Fruit fly (Drosophila melanogaster): ENCODE measurements around the gene Acsf2.
A peak's percentile ranks its signal among the peaks of the same experiment; 100 is the strongest.

Gene Acsf2

DNA sequence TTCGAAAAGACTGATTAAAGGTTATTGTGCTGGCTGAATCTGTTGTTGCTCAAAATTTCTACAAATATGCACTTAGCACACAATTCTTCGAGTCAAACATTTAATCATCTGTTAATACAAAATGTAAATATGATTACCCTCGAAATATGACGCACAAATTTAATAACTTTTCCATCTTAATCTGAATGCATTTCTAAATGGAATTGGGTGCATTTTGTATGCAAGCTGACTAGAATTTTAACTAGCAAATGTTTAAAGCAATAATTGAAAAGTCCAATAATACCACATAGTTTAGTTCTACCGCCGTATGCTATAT lies 3.4 kb downstream of the Acsf2 start (continued):
- no peak for TF ChIP-seq CG11456 (GFP tag; IDR thresholded peaks at IDR 0.05)
- no peak for TF ChIP-seq CG8765 (GFP tag; IDR thresholded peaks at IDR 0.05)
- TF ChIP-seq schlank (tag; optimal IDR thresholded peaks at IDR 0.05): no peak
- no peak for TF ChIP-seq trh (GFP tag; optimal IDR thresholded peaks at IDR 0.05)
- TF ChIP-seq CG15601 (tag; optimal IDR thresholded peaks at IDR 0.05): peak; percentile 39
- TF ChIP-seq Kr (GFP tag; optimal IDR thresholded peaks at IDR 0.05): no peak
- TF ChIP-seq aop (GFP tag; IDR thresholded peaks at IDR 0.05): no peak
- no peak for TF ChIP-seq CG14667 (GFP tag; IDR thresholded peaks at IDR 0.05)
- TF ChIP-seq sqz (GFP tag; optimal IDR thresholded peaks at IDR 0.05): no peak
- TF ChIP-seq ro (GFP tag; IDR thresholded peaks at IDR 0.05): no peak
- no peak for TF ChIP-seq danr (GFP tag; IDR thresholded peaks at IDR 0.05)
- no peak for TF ChIP-seq cas (GFP tag; IDR thresholded peaks at IDR 0.05)
- TF ChIP-seq CG1024 (GFP tag; IDR thresholded peaks at IDR 0.05): peak; percentile 14; the same call in 1 of the 2 replicates
- TF ChIP-seq stc (GFP tag; IDR thresholded peaks at IDR 0.05): no peak
- no peak for TF ChIP-seq CG16813 (GFP tag; IDR thresholded peaks at IDR 0.05; ENCODE audit: partially characterized antibody)
- TF ChIP-seq Hr51 (GFP tag; optimal IDR thresholded peaks at IDR 0.05): no peak
- no peak for TF ChIP-seq CG16815 (GFP tag; optimal IDR thresholded peaks at IDR 0.05)
- no peak for TF ChIP-seq dm (GFP tag; optimal IDR thresholded peaks at IDR 0.05)
- TF ChIP-seq fd3F (GFP tag; optimal IDR thresholded peaks at IDR 0.05): no peak
- no peak for TF ChIP-seq Jarid2 (GFP tag; optimal IDR thresholded peaks at IDR 0.05)
- no peak for TF ChIP-seq CG13287 (GFP tag; IDR thresholded peaks at IDR 0.05; ENCODE audit: partially characterized antibody)
- no peak for TF ChIP-seq NK7.1 (GFP tag; optimal IDR thresholded peaks at IDR 0.05)
- peak; percentile 53 for TF ChIP-seq CG3407 (GFP tag; optimal IDR thresholded peaks at IDR 0.05)
- TF ChIP-seq CG2120 (GFP tag; optimal IDR thresholded peaks at IDR 0.05): no peak
- TF ChIP-seq CG10959 (GFP tag; IDR thresholded peaks at IDR 0.05): no peak
- no peak for TF ChIP-seq shn (GFP tag; optimal IDR thresholded peaks at IDR 0.05)
- no peak for TF ChIP-seq Doc3 (GFP tag; IDR thresholded peaks at IDR 0.05; ENCODE audit: partially characterized antibody)
- TF ChIP-seq croc (GFP tag; conservative IDR thresholded peaks at IDR 0.05): no peak
- TF ChIP-seq run (tag; optimal IDR thresholded peaks at IDR 0.05): no peak
- TF ChIP-seq dan (GFP tag; IDR thresholded peaks at IDR 0.05): no peak
- peak; percentile 47 for TF ChIP-seq CG11504 (tag; optimal IDR thresholded peaks at IDR 0.05)
- no peak for TF ChIP-seq Hr3 (GFP tag; optimal IDR thresholded peaks at IDR 0.05)
- TF ChIP-seq CG18011 (GFP tag; optimal IDR thresholded peaks at IDR 0.05): no peak
- no peak for TF ChIP-seq CG6689 (GFP tag; IDR thresholded peaks at IDR 0.05)
- TF ChIP-seq wek (GFP tag; optimal IDR thresholded peaks at IDR 0.05): no peak
- TF ChIP-seq eve (GFP tag; optimal IDR thresholded peaks at IDR 0.05): peak in 1 of 2 experiments; percentile 37
- TF ChIP-seq dpn (GFP tag; optimal IDR thresholded peaks at IDR 0.05): no peak
- no peak for TF ChIP-seq en (GFP tag; optimal IDR thresholded peaks at IDR 0.05)
- no peak for TF ChIP-seq sna (GFP tag; IDR thresholded peaks at IDR 0.05; ENCODE audit: partially characterized antibody)
- no peak for TF ChIP-seq twi (tag; optimal IDR thresholded peaks at IDR 0.05)
- TF ChIP-seq sc (optimal IDR thresholded peaks at IDR 0.05): no peak
- peak; percentile 48 for TF ChIP-seq sc (GFP tag; optimal IDR thresholded peaks at IDR 0.05)
- TF ChIP-seq vvl (GFP tag; IDR thresholded peaks at IDR 0.05): no peak
- TF ChIP-seq CG4282 (GFP tag; optimal IDR thresholded peaks at IDR 0.05): no peak
- no peak for TF ChIP-seq pnt (GFP tag; optimal IDR thresholded peaks at IDR 0.05)
- no peak for TF ChIP-seq CG1602 (GFP tag; optimal IDR thresholded peaks at IDR 0.05)
- TF ChIP-seq ara (GFP tag; IDR thresholded peaks at IDR 0.05): 0 out of 2 replicates have a peak, but pooled peaks have one; percentile 13
- peak; percentile 23 for TF ChIP-seq Vsx1 (GFP tag; optimal IDR thresholded peaks at IDR 0.05)
- TF ChIP-seq salm (tag; optimal IDR thresholded peaks at IDR 0.05): no peak
- no peak for TF ChIP-seq CG9817 (tag; optimal IDR thresholded peaks at IDR 0.05)
- TF ChIP-seq CG18764 (GFP tag; optimal IDR thresholded peaks at IDR 0.05): no peak
- no peak for TF ChIP-seq inv (GFP tag; IDR thresholded peaks at IDR 0.05; ENCODE audit: partially characterized antibody)
- no peak for TF ChIP-seq CG4360 (GFP tag; IDR thresholded peaks at IDR 0.05)

All from whole organism, embryonic.